Worm (Caenorhabditis elegans): ENCODE results near the gene tps-2.

tps-2 gene

ce11 chrII:14580549-14580948 lies 20.2 kb upstream of the tps-2 start, which contains the start of the genes nspb-8 and nspb-9:
nspb-8 (minus strand) TSS chrII:14580649.
nspb-9 (plus strand) TSS chrII:14580859.
- TF ChIP-seq elt-3 (tag; optimal IDR thresholded peaks at IDR 0.05) (no peak), drap-1 (GFP tag; optimal IDR thresholded peaks at IDR 0.05) (no peak), tbx-8 (GFP tag; optimal IDR thresholded peaks at IDR 0.05) (no peak), mls-2 (tag; optimal IDR thresholded peaks at IDR 0.05) (no peak), ceh-43 (GFP tag; optimal IDR thresholded peaks at IDR 0.05) (no peak), zip-8 (tag; optimal IDR thresholded peaks at IDR 0.05) (no peak), lin-13 (tag; optimal IDR thresholded peaks at IDR 0.05) (no peak), lsy-2 (tag; optimal IDR thresholded peaks at IDR 0.05) (no peak)

DNA sequence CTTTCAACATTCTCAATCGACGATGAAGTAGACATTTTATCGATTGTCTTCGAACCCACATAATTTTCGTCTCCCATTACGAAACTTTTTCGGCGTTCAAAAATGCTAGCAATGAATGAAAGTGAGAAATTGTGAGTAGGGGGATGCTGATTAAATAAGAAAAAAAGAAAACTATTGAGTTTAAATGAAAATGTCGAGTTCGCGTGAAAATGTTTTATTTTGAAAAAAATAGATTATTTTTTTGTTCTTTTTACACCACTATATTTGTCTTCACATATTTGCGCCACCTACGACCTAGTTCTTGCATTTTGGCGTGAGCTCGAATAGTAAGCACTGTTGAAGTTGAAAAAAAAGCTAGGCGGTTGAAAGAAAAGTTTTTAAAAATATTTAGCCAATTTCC lies 18.5 kb upstream of the tps-2 start, which contains the start of gene C01G12.3:
C01G12.3 (minus strand) TSS at position 101 of the 400 bp plus-strand sequence.
- TF ChIP-seq hlh-1 (tag; optimal IDR thresholded peaks at IDR 0.05), result no peak
- TF ChIP-seq nhr-237 (tag; optimal IDR thresholded peaks at IDR 0.05), result no peak
- TF ChIP-seq ces-1 (GFP tag; optimal IDR thresholded peaks at IDR 0.05), result no peak
- TF ChIP-seq sem-2 (GFP tag; optimal IDR thresholded peaks at IDR 0.05), result no peak
- no peak for TF ChIP-seq lin-13 (tag; optimal IDR thresholded peaks at IDR 0.05)
- no peak for TF ChIP-seq nhr-12 (tag; optimal IDR thresholded peaks at IDR 0.05)
- TF ChIP-seq mls-2 (tag; optimal IDR thresholded peaks at IDR 0.05), result no peak
- no peak for TF ChIP-seq mab-5 (tag; optimal IDR thresholded peaks at IDR 0.05)
- TF ChIP-seq unc-62 (GFP tag; optimal IDR thresholded peaks at IDR 0.05), result no peak
- no peak for TF ChIP-seq M03D4.4 (tag; optimal IDR thresholded peaks at IDR 0.05)
- no peak for TF ChIP-seq ceh-43 (GFP tag; optimal IDR thresholded peaks at IDR 0.05)
- no peak for TF ChIP-seq tbx-8 (GFP tag; optimal IDR thresholded peaks at IDR 0.05)
- TF ChIP-seq pha-4 (tag; optimal IDR thresholded peaks at IDR 0.05), result no peak
- TF ChIP-seq mep-1 (tag; optimal IDR thresholded peaks at IDR 0.05), result no peak

DNA sequence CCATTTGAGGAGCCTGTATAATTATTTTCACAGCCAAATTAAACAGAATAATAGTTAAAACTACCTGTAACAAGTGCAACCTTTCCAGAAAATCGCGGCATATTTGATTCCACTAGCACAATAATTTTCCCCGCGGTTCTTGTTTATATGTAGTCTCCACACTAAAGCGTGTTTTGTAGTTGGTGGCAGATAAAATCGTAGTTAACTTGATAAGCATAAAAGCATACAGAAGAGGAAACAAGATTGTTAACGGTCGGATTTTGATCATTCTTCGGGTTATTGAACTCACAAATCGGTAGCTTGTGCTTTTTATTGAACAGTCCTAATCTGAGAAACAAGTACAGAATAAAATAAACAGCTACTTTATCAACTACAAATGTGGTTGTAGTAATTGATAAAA lies 13.3 kb upstream of the tps-2 start, which contains the start of gene C01G12.5:
C01G12.5 (minus strand) TSS at position 101 of the 400 bp plus-strand sequence.
- TF ChIP-seq nhr-28 (tag; optimal IDR thresholded peaks at IDR 0.05), result no peak
- TF ChIP-seq ceh-43 (GFP tag; optimal IDR thresholded peaks at IDR 0.05), result no peak
- no peak for TF ChIP-seq mab-5 (tag; optimal IDR thresholded peaks at IDR 0.05)

- TF ChIP-seq hlh-1 (tag; optimal IDR thresholded peaks at IDR 0.05) (no peak), unc-120 (tag; optimal IDR thresholded peaks at IDR 0.05; ENCODE audit: poor library complexity, severe bottlenecking) (no peak)
Measured at ce11 chrII:14588162-14588561, 12.5 kb upstream of the tps-2 start, which contains the start of gene nspb-10. nspb-10 (minus strand) TSS chrII:14588262.

DNA sequence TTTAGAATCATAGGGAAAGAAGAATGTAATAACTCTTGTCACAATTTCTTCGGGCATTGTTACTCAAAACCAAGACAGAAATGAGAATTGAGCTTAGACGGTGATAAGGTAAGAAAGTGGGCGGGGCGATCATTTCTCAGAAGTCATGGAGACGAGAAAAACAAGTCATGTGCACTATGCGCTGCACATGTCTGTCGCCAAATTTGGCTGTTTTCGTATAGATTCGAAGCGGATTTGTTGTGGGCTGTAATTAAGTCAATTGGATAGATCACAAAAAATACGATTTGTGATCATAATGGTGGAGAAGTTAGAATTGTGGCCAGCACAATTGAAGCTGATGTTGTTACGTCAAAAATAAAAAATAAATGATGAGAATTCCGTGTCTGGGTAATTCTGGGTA lies 9.0 kb upstream of the tps-2 start, which contains the start of gene C01G12.7:
C01G12.7 (minus strand) TSS at position 195 of the 400 bp plus-strand sequence.
- TF ChIP-seq ztf-11 (tag; optimal IDR thresholded peaks at IDR 0.05) (no peak), ham-2 (GFP tag; optimal IDR thresholded peaks at IDR 0.05) (no peak), bed-3 (GFP tag; optimal IDR thresholded peaks at IDR 0.05) (no peak), tbx-8 (GFP tag; optimal IDR thresholded peaks at IDR 0.05) (no peak), ceh-83 (GFP tag; optimal IDR thresholded peaks at IDR 0.05) (no peak), lsy-2 (tag; optimal IDR thresholded peaks at IDR 0.05) (no peak), mab-5 (tag; optimal IDR thresholded peaks at IDR 0.05) (no peak), elt-1 (tag; optimal IDR thresholded peaks at IDR 0.05; ENCODE audit: borderline replicate concordance, insufficient read depth) (no peak), nhr-2 (tag; optimal IDR thresholded peaks at IDR 0.05) (no peak), ceh-39 (tag; optimal IDR thresholded peaks at IDR 0.05) (no peak), snpc-4 (tag; optimal IDR thresholded peaks at IDR 0.05) (no peak), M03D4.4 (tag; optimal IDR thresholded peaks at IDR 0.05) (no peak), unc-62 (GFP tag; optimal IDR thresholded peaks at IDR 0.05) (no peak), unc-120 (tag; optimal IDR thresholded peaks at IDR 0.05; ENCODE audit: poor library complexity, severe bottlenecking) (no peak), lin-32 (GFP tag; optimal IDR thresholded peaks at IDR 0.05) (no peak), zip-8 (tag; optimal IDR thresholded peaks at IDR 0.05) (no peak), nhr-28 (tag; optimal IDR thresholded peaks at IDR 0.05) (no peak), blmp-1 (tag; optimal IDR thresholded peaks at IDR 0.05) (no peak), hlh-1 (tag; optimal IDR thresholded peaks at IDR 0.05) (no peak), nhr-76 (tag; optimal IDR thresholded peaks at IDR 0.05) (no peak)

Measured in whole organism, mixed stage, embryonic.